Worm (Caenorhabditis elegans) whole organism, L4/young adult: ENCODE data around the gene rsp-7.

Experiments
- W03F9.2 ChIP-seq: fragments of 150-350 bp; optimal IDR thresholded peaks from 2 replicates; lab custom pipeline; 2014; ENCODE audit warnings: missing biosample characterization, missing genetic modification characterization
- dao-5 ChIP-seq: sonication (generic microtip); optimal IDR thresholded peaks from 2 replicates; lab custom pipeline; 2016; ENCODE audit warnings: missing genotype, missing genetic modification characterization, moderate library complexity, missing compliant biosample characterization
- him-1 ChIP-seq: sonication (generic microtip); optimal IDR thresholded peaks from 2 replicates; lab custom pipeline; 2016; ENCODE audit warnings: missing genotype, missing genetic modification reagents, missing genetic modification characterization, missing compliant biosample characterization

DNA sequence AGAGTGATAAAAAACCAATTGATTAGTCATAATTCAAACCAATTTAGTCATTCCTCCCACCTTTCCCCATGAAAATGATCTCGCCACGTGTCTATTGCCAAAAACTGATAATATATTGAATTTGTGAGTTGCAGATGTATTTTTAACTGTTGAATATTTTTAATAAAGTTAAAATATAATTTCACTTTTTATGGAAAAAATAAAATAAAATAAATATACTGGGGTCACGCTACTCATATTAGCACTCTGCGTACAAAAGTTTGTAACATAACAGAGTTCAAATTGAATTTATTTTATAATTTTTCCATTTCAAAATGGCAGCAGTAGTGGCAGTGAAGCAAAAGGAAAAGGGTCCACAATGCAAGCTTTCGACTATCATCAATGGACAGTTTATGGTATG lies 40.8 kb upstream of the rsp-7 start, which contains the start of gene C14A4.13:
- TF ChIP-seq him-1 (tag; lab: Kevin White, UChicago) (no peak), W03F9.2 (tag; lab: Kevin White, UChicago) (no peak), dao-5 (no peak)
